Fruit fly (Drosophila melanogaster) whole organism, wandering third instar larva: ENCODE measurements around the gene CG3748.

Source experiments
- CG32264 ChIP-seq: fragments of 200-800 bp; sonication (Bioruptor generic); optimal IDR thresholded peaks from 2 replicates; lab custom pipeline; 2016; ENCODE audit warnings: missing biosample characterization, missing genetic modification characterization
- CG9705 ChIP-seq: fragments of 200-800 bp; sonication (Bioruptor generic); optimal IDR thresholded peaks from 2 replicates; lab custom pipeline; 2018; ENCODE audit warnings: missing biosample characterization, mild to moderate bottlenecking, missing genetic modification characterization
- CrebA ChIP-seq: fragments of 200-800 bp; sonication (Bioruptor generic); optimal IDR thresholded peaks from 2 replicates; lab custom pipeline; 2016; ENCODE audit warnings: missing biosample characterization, mild to moderate bottlenecking, missing genetic modification characterization, borderline replicate concordance
- Dfd ChIP-seq: fragments of >200 bp; optimal IDR thresholded peaks from 2 replicates; lab custom pipeline; 2017; ENCODE audit warnings: missing biosample characterization, missing genetic modification characterization
- Dif ChIP-seq: fragments of 200-275, 200-300 bp; sonication (Bioruptor generic); optimal IDR thresholded peaks from 2 replicates; lab custom pipeline; 2018; ENCODE audit warnings: missing biosample characterization, missing genetic modification characterization; ENCODE audit not compliant: partially characterized antibody
- GATAd ChIP-seq: sonication (Bioruptor generic); optimal IDR thresholded peaks from 2 replicates; lab custom pipeline; 2016; ENCODE audit warnings: missing biosample characterization, missing genetic modification characterization
- HLH106 ChIP-seq: fragments of 200-800 bp; optimal IDR thresholded peaks from 3 replicates; lab custom pipeline; 2019; ENCODE audit warnings: missing biosample characterization, mild to moderate bottlenecking, missing genetic modification characterization, moderate library complexity
- Hr78 ChIP-seq: fragments of >200 bp; optimal IDR thresholded peaks from 2 replicates; lab custom pipeline; 2017; ENCODE audit warnings: missing biosample characterization, missing genetic modification characterization
- Hr83 ChIP-seq: fragments of 200-300 bp; sonication (Bioruptor generic); optimal IDR thresholded peaks from 2 replicates; lab custom pipeline; 2016; ENCODE audit warnings: missing biosample characterization, mild to moderate bottlenecking, missing genetic modification characterization, moderate library complexity; ENCODE audit not compliant: poor library complexity, severe bottlenecking
- Jra ChIP-seq: sonication (Bioruptor generic); optimal IDR thresholded peaks from 2 replicates; lab custom pipeline; 2016; ENCODE audit warnings: missing biosample characterization, missing genetic modification characterization
- Mio ChIP-seq: sonication (Bioruptor generic); optimal IDR thresholded peaks from 2 replicates; lab custom pipeline; 2016; ENCODE audit warnings: missing biosample characterization, missing genetic modification characterization
- Myc ChIP-seq: fragments of >200 bp; optimal IDR thresholded peaks from 2 replicates; lab custom pipeline; 2017
- N ChIP-seq: fragments of >200 bp; optimal IDR thresholded peaks from 2 replicates; lab custom pipeline; 2018; ENCODE audit warnings: missing biosample characterization, missing external identifiers, missing genetic modification characterization
- Rel ChIP-seq, 2 experiments: fragments of 200-800 bp; sonication (Bioruptor generic) in 1 of 2; optimal IDR thresholded peaks; 2 replicates in 1 of 2; 3 replicates in 1 of 2; lab custom pipeline; 2016 to 2019; ENCODE audit warnings: mild to moderate bottlenecking in 2 of 2, missing biosample characterization in 2 of 2, missing genetic modification characterization in 2 of 2, moderate library complexity in 1 of 2
- Sp1 ChIP-seq: fragments of 200-800 bp; sonication (Bioruptor generic); optimal IDR thresholded peaks from 3 replicates; lab custom pipeline; 2019; ENCODE audit warnings: missing biosample characterization, mild to moderate bottlenecking, missing genetic modification characterization, moderate library complexity
- Vsx2 ChIP-seq: fragments of 200-300, 225-300 bp; sonication (Bioruptor generic); optimal IDR thresholded peaks from 2 replicates; lab custom pipeline; 2018; ENCODE audit warnings: missing biosample characterization, missing genetic modification characterization; ENCODE audit not compliant: partially characterized antibody
- br ChIP-seq: fragments of 200-800 bp; sonication (Bioruptor generic); optimal IDR thresholded peaks from 2 replicates; lab custom pipeline; 2016; ENCODE audit warnings: missing biosample characterization, missing genetic modification characterization
- brk ChIP-seq: fragments of 200-800 bp; sonication (Bioruptor generic); optimal IDR thresholded peaks from 2 replicates; lab custom pipeline; 2016; ENCODE audit warnings: missing biosample characterization, mild to moderate bottlenecking, missing genetic modification characterization
- dl ChIP-seq, 2 experiments: fragments of 175-275, 200-275 bp in 1 of 2; fragments of 200-275 bp in 1 of 2; sonication (Bioruptor generic); optimal IDR thresholded peaks; lab custom pipeline; 2018; ENCODE audit warnings: mild to moderate bottlenecking in 2 of 2, missing biosample characterization in 2 of 2, missing genetic modification characterization in 2 of 2, moderate library complexity in 2 of 2; ENCODE audit not compliant: partially characterized antibody in 2 of 2, insufficient read depth in 1 of 2
- dmrt93B ChIP-seq: fragments of 200-800 bp; sonication (Bioruptor generic); optimal IDR thresholded peaks from 2 replicates; lab custom pipeline; 2018; ENCODE audit warnings: missing biosample characterization, mild to moderate bottlenecking, missing genetic modification characterization
- dsf ChIP-seq: sonication (Bioruptor generic); optimal IDR thresholded peaks from 2 replicates; lab custom pipeline; 2016; ENCODE audit warnings: missing biosample characterization, missing genetic modification characterization, borderline replicate concordance
- foxo ChIP-seq, 2 experiments: fragments of 200-800 bp; sonication (Bioruptor generic); optimal IDR thresholded peaks; 2 replicates in 1 of 2; 3 replicates in 1 of 2; lab custom pipeline; 2016 to 2017; ENCODE audit warnings: missing biosample characterization in 2 of 2, missing genetic modification characterization in 2 of 2
- fru ChIP-seq: fragments of 200-800 bp; sonication (Bioruptor generic); optimal IDR thresholded peaks from 3 replicates; lab custom pipeline; 2016; ENCODE audit warnings: missing biosample characterization, mild to moderate bottlenecking, missing genetic modification characterization
- jim ChIP-seq: fragments of 175-275, 200-325 bp; sonication (Bioruptor generic); optimal IDR thresholded peaks from 2 replicates; lab custom pipeline; 2016; ENCODE audit warnings: missing biosample characterization, mild to moderate bottlenecking, missing genetic modification characterization
- lola ChIP-seq: fragments of >200 bp; optimal IDR thresholded peaks from 2 replicates; lab custom pipeline; 2017; ENCODE audit warnings: missing biosample characterization, missing genetic modification characterization
- pan ChIP-seq: fragments of >200 bp; optimal IDR thresholded peaks from 2 replicates; lab custom pipeline; 2017
- psq ChIP-seq: fragments of 200-800 bp; sonication (Bioruptor generic); optimal IDR thresholded peaks from 3 replicates; lab custom pipeline; 2017; ENCODE audit warnings: missing biosample characterization, mild to moderate bottlenecking, missing genetic modification characterization, moderate library complexity
- rgr ChIP-seq: fragments of 200-800 bp; sonication (Bioruptor generic); optimal IDR thresholded peaks from 3 replicates; lab custom pipeline; 2016; ENCODE audit warnings: missing biosample characterization, mild to moderate bottlenecking, missing genetic modification characterization
- sv ChIP-seq: fragments of 200-800 bp; sonication (Bioruptor generic); optimal IDR thresholded peaks from 3 replicates; lab custom pipeline; 2016; ENCODE audit warnings: missing biosample characterization, missing genetic modification characterization
- tai ChIP-seq: sonication (Bioruptor generic); optimal IDR thresholded peaks from 2 replicates; lab custom pipeline; 2016; ENCODE audit warnings: missing biosample characterization, missing genetic modification characterization
- usp ChIP-seq: fragments of >200 bp; optimal IDR thresholded peaks from 2 replicates; lab custom pipeline; 2017; ENCODE audit warnings: missing biosample characterization, missing genetic modification characterization
- woc ChIP-seq: sonication (Bioruptor generic); optimal IDR thresholded peaks from 2 replicates; lab custom pipeline; 2016; ENCODE audit warnings: missing biosample characterization, mild to moderate bottlenecking, missing genetic modification characterization

The CG3748 gene

DNA sequence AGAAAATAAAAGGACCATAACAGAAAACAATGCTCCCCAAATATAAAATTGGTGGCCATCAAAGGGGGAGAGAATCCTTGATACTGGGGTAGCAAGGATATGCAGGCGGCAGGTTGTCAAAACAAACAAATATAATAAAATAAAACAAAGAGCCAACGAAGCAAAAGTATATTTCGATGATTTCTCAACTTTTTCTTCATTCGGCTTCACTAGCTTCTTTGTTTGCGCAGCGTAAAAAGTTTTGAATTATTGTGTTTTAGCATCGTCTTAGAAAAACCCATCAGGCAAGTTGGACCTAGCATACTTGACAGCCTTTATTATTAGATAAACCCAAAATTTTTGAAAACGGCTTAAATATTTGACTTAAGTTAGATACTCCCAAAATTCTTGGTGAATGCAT, at the start of gene CG3748:
CG3748 (plus strand) TSS at position 301 of the 400 bp plus-strand sequence.
- TF ChIP-seq GATAd (GFP tag; lab: Kevin White, UChicago): no peak

DNA sequence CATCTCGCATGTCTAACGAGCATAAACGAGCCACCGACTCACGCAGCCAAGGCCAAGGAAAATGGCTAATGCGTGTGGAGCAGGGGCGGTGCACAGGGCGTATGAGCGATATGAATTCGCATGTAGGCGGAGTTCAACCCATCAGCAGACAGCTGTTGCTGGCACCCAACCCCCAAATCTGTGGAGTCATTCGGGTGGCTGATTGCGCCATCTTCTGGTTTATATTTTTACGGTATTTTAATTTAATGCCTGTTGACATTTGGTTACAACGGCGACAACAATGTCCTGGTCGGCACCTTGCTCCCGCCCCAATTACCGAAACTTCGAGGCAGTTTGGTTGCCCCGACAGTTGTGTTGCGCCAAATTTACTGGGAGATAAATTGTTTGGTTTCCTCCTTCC, 21.6 kb upstream of the CG3748 start:
- no peak for TF ChIP-seq dsf (GFP tag; lab: Kevin White, UChicago)
- TF ChIP-seq rgr (GFP tag; lab: Kevin White, UChicago): no peak
- no peak for TF ChIP-seq lola
- TF ChIP-seq br (GFP tag; lab: Kevin White, UChicago): no peak
- no peak for TF ChIP-seq brk
- TF ChIP-seq HLH106: no peak
- no peak for TF ChIP-seq Dif (GFP tag; lab: Kevin White, UChicago)
- no peak for TF ChIP-seq sv
- TF ChIP-seq pan (lab: Kevin White, UChicago): no peak
- TF ChIP-seq Dfd (GFP tag; lab: Kevin White, UChicago): no peak
- TF ChIP-seq Rel (GFP tag; optimal IDR thresholded peaks at IDR 0.05; lab: Kevin White, UChicago): no peak
- TF ChIP-seq Rel (tag; optimal IDR thresholded peaks at IDR 0.05; lab: Kevin White, UChicago): no peak
- no peak for TF ChIP-seq psq
- TF ChIP-seq GATAd (GFP tag; lab: Kevin White, UChicago): no peak
- no peak for TF ChIP-seq jim (GFP tag; lab: Kevin White, UChicago)
- TF ChIP-seq Jra (GFP tag; lab: Kevin White, UChicago): no peak
- TF ChIP-seq CG32264: no peak
- TF ChIP-seq fru (GFP tag; lab: Kevin White, UChicago): no peak
- TF ChIP-seq CG9705: no peak
- TF ChIP-seq, all 38 proteins: peak for 0

DNA sequence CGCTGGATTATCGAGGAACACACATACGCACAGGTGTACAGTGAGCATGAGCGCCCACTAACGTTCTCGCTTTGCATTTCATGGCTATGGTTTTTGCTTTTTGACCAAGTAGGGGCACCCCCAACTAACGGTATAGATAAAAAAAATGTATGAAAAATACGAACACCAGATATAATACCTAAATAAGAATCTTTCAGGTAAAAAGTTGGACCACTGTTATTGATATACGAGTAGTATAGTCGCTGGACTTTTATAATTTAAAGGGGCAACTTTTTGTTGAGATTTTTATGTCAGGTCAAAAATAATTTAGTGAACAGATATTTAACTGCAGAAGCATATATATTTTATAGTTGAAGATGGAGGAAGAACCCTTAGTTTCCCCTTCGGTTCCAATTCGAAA, 15.2 kb upstream of the CG3748 start, which contains the start of gene CG17005:
CG17005 (plus strand) TSS at position 301 of the 400 bp plus-strand sequence.
- TF ChIP-seq lola (no peak), fru (GFP tag; lab: Kevin White, UChicago) (no peak), Hr78 (GFP tag; lab: Kevin White, UChicago) (no peak), tai (GFP tag; lab: Kevin White, UChicago) (no peak), pan (lab: Kevin White, UChicago) (no peak), woc (no peak), Vsx2 (no peak), CG32264 (no peak), Hr83 (GFP tag; lab: Kevin White, UChicago) (no peak), Rel (GFP tag; optimal IDR thresholded peaks at IDR 0.05; lab: Kevin White, UChicago) (no peak), Rel (tag; optimal IDR thresholded peaks at IDR 0.05; lab: Kevin White, UChicago) (no peak), N (GFP tag; lab: Kevin White, UChicago) (no peak), dmrt93B (GFP tag; lab: Kevin White, UChicago) (no peak), Sp1 (GFP tag; lab: Kevin White, UChicago) (no peak)

DNA sequence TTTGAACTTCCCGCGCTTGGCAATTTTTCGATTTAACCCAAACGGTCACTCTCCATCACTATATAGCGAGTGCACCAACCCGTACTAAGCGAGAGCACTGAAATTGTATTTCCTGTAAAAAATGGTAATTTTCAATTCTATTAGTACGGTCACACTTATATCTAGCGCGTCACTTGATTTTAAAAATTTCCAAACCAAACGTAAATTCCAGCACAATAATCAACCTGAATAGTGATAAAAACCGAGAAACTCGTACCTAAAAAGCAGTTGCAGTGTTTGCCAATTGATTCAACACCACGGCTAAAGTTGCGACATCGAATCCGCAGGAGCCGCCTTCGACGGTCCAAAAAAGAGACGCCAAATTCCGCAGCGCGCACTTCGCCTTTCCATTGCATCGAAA, 12.0 kb upstream of the CG3748 start, which contains the start of gene Cks30A:
Cks30A (plus strand) TSS at position 136 of the 400 bp plus-strand sequence.
- no peak for TF ChIP-seq dmrt93B (GFP tag; lab: Kevin White, UChicago)
- TF ChIP-seq Rel (GFP tag; optimal IDR thresholded peaks at IDR 0.05; lab: Kevin White, UChicago): no peak
- no peak for TF ChIP-seq Rel (tag; optimal IDR thresholded peaks at IDR 0.05; lab: Kevin White, UChicago)
- TF ChIP-seq Jra (GFP tag; lab: Kevin White, UChicago): no peak
- TF ChIP-seq Myc (lab: Kevin White, UChicago): no peak
- no peak for TF ChIP-seq dl (GFP tag; optimal IDR thresholded peaks at IDR 0.05; lab: Kevin White, UChicago; ENCODE audit: insufficient read depth in 1 of 2, partially characterized antibody in 2 of 2)
- TF ChIP-seq GATAd (GFP tag; lab: Kevin White, UChicago): no peak
- no peak for TF ChIP-seq usp (GFP tag; lab: Kevin White, UChicago)
- no peak for TF ChIP-seq fru (GFP tag; lab: Kevin White, UChicago)
- TF ChIP-seq HLH106: no peak
- no peak for TF ChIP-seq Hr83 (GFP tag; lab: Kevin White, UChicago)
- no peak for TF ChIP-seq foxo (GFP tag; optimal IDR thresholded peaks at IDR 0.05; lab: Kevin White, UChicago)
- TF ChIP-seq CrebA (GFP tag; lab: Kevin White, UChicago): no peak
- no peak for TF ChIP-seq sv
- TF ChIP-seq CG32264: no peak
- TF ChIP-seq brk: no peak
- no peak for TF ChIP-seq Sp1 (GFP tag; lab: Kevin White, UChicago)
- TF ChIP-seq Mio (GFP tag; lab: Kevin White, UChicago): no peak
- no peak for TF ChIP-seq woc
- TF ChIP-seq Vsx2: no peak
